Worm (Caenorhabditis elegans) whole organism, L1 larva: Measurements from ENCODE around the gene Y80D4G.2.
A peak's percentile ranks its signal among the peaks of the same experiment; 100 is the strongest.

Source experiments
- C04F5.9 ChIP-seq: sonication (generic microtip); optimal IDR thresholded peaks from 2 replicates; lab custom pipeline; 2016; ENCODE audit warnings: missing genetic modification characterization, missing compliant biosample characterization
- F16B12.6 ChIP-seq: fragments of 150-350 bp; optimal IDR thresholded peaks from 2 replicates; lab custom pipeline; 2014; ENCODE audit warnings: missing biosample characterization, missing genetic modification characterization
- aha-1 ChIP-seq: fragments of 150-350 bp; optimal IDR thresholded peaks from 2 replicates; lab custom pipeline; 2014; ENCODE audit warnings: missing biosample characterization, missing genetic modification characterization
- ama-1 ChIP-seq: fragments of 150-350 bp; optimal IDR thresholded peaks from 2 replicates; lab custom pipeline; 2014
- blmp-1 ChIP-seq: fragments of 150-350 bp; optimal IDR thresholded peaks from 2 replicates; lab custom pipeline; 2014; ENCODE audit warnings: missing biosample characterization, missing genetic modification characterization
- ces-1 ChIP-seq: fragments of 150-350 bp; optimal IDR thresholded peaks from 2 replicates; lab custom pipeline; 2014; ENCODE audit warnings: missing biosample characterization, missing genetic modification reagents, missing genetic modification characterization
- dsc-1 ChIP-seq: sonication (generic microtip); optimal IDR thresholded peaks from 2 replicates; lab custom pipeline; 2016; ENCODE audit warnings: mild to moderate bottlenecking, missing genetic modification characterization, missing compliant biosample characterization
- efl-1 ChIP-seq, 4 experiments: fragments of 150-350 bp; optimal IDR thresholded peaks in 3 of 4; peaks in 1 of 4; 1 replicate in 1 of 4; 2 replicates in 3 of 4; lab custom pipeline; 2014; ENCODE audit warnings: missing biosample characterization in 2 of 4, missing genetic modification characterization in 2 of 4, missing genetic modification reagents in 2 of 4
- elt-3 ChIP-seq, 6 experiments: fragments of 150-350 bp in 1 of 6; sonication (generic microtip); optimal IDR thresholded peaks; 2 replicates each; lab custom pipeline; 2017 to 2018; ENCODE audit warnings: missing biosample characterization in 6 of 6, missing genetic modification characterization in 6 of 6, inconsistent platforms in 1 of 6
- hlh-4 ChIP-seq: sonication (generic microtip); optimal IDR thresholded peaks from 2 replicates; lab custom pipeline; 2016; ENCODE audit warnings: mild to moderate bottlenecking, missing genetic modification characterization, missing compliant biosample characterization
- hpl-2 ChIP-seq: fragments of 150-350 bp; optimal IDR thresholded peaks from 2 replicates; lab custom pipeline; 2014; ENCODE audit warnings: missing biosample characterization, missing genetic modification reagents, missing genetic modification characterization
- irx-1 ChIP-seq: sonication (generic microtip); optimal IDR thresholded peaks from 2 replicates; lab custom pipeline; 2016; ENCODE audit warnings: missing genetic modification characterization, missing compliant biosample characterization
- isw-1 ChIP-seq: fragments of 200-800 bp; sonication (Bioruptor generic); IDR thresholded peaks from 2 replicates; pipeline ENCODE4 v1.3.6; 2022; ENCODE audit warnings: missing genetic modification characterization, missing compliant biosample characterization
- jun-1 ChIP-seq: fragments of 150-350 bp; optimal IDR thresholded peaks from 2 replicates; lab custom pipeline; 2014; ENCODE audit warnings: missing biosample characterization, missing genetic modification reagents, missing genetic modification characterization
- lin-13 ChIP-seq: fragments of 150-350 bp; optimal IDR thresholded peaks from 2 replicates; lab custom pipeline; 2014; ENCODE audit warnings: missing biosample characterization, missing genetic modification reagents, missing genetic modification characterization
- lin-35 ChIP-seq, 2 experiments: fragments of 150-350 bp; optimal IDR thresholded peaks; 2 replicates each; lab custom pipeline; 2014; ENCODE audit warnings: missing biosample characterization in 2 of 2, missing genetic modification characterization in 2 of 2, missing genetic modification reagents in 2 of 2
- lsy-2 ChIP-seq, 2 experiments: fragments of 150-350 bp; optimal IDR thresholded peaks; 2 replicates each; lab custom pipeline; 2014; ENCODE audit warnings: missing biosample characterization in 2 of 2, missing genetic modification characterization in 2 of 2
- mdl-1 ChIP-seq, 2 experiments: fragments of 150-350 bp; optimal IDR thresholded peaks; 2 replicates each; lab custom pipeline; 2014 to 2017; ENCODE audit warnings: missing biosample characterization in 2 of 2, missing genetic modification characterization in 2 of 2, inconsistent platforms in 1 of 2
- mef-2 ChIP-seq: fragments of 150-350 bp; optimal IDR thresholded peaks from 2 replicates; lab custom pipeline; 2014; ENCODE audit warnings: missing biosample characterization, missing genetic modification characterization
- nhr-11 ChIP-seq: fragments of 150-350 bp; optimal IDR thresholded peaks from 2 replicates; lab custom pipeline; 2014; ENCODE audit warnings: missing biosample characterization, missing genetic modification characterization
- nhr-19 ChIP-seq: fragments of 200-800 bp; sonication (Bioruptor generic); conservative IDR thresholded peaks from 2 replicates; pipeline ENCODE4 v1.3.6; 2022; ENCODE audit warnings: missing genetic modification characterization, missing compliant biosample characterization
- nhr-20 ChIP-seq: sonication (generic microtip); optimal IDR thresholded peaks from 2 replicates; lab custom pipeline; 2016; ENCODE audit warnings: mild to moderate bottlenecking, missing genetic modification characterization, missing compliant biosample characterization
- nhr-47 ChIP-seq: sonication (generic microtip); optimal IDR thresholded peaks from 2 replicates; lab custom pipeline; 2016; ENCODE audit warnings: mild to moderate bottlenecking, missing genetic modification characterization, moderate library complexity, missing compliant biosample characterization
- nhr-77 ChIP-seq: fragments of 150-350 bp; optimal IDR thresholded peaks from 2 replicates; lab custom pipeline; 2014; ENCODE audit warnings: missing biosample characterization, missing genetic modification characterization
- pqm-1 ChIP-seq: sonication (generic microtip); optimal IDR thresholded peaks from 3 replicates; lab custom pipeline; 2017; ENCODE audit warnings: missing biosample characterization, missing genetic modification characterization
- rnt-1 ChIP-seq: sonication (generic microtip); optimal IDR thresholded peaks from 2 replicates; lab custom pipeline; 2016; ENCODE audit warnings: mild to moderate bottlenecking, missing genetic modification characterization, moderate library complexity, missing compliant biosample characterization
- skn-1 ChIP-seq: fragments of 150-350 bp; optimal IDR thresholded peaks from 2 replicates; lab custom pipeline; 2014; ENCODE audit warnings: missing biosample characterization, missing genetic modification characterization
- snu-23 ChIP-seq: sonication (generic microtip); optimal IDR thresholded peaks from 2 replicates; lab custom pipeline; 2016; ENCODE audit warnings: missing genetic modification characterization, missing compliant biosample characterization
- unc-30 ChIP-seq: sonication (generic microtip); optimal IDR thresholded peaks from 2 replicates; lab custom pipeline; 2017; ENCODE audit warnings: missing biosample characterization, missing genetic modification characterization
- unc-62 ChIP-seq: fragments of 150-350 bp; optimal IDR thresholded peaks from 2 replicates; lab custom pipeline; 2014; ENCODE audit warnings: missing biosample characterization, missing genetic modification reagents, missing genetic modification characterization
- unc-86 ChIP-seq: sonication (generic microtip); optimal IDR thresholded peaks from 2 replicates; lab custom pipeline; 2016; ENCODE audit warnings: missing genetic modification characterization, missing compliant biosample characterization
- unc-98 ChIP-seq: fragments of 200-800 bp; sonication (Bioruptor generic); IDR thresholded peaks from 2 replicates; pipeline ENCODE4 v1.3.6; 2022; ENCODE audit warnings: missing genetic modification characterization, missing compliant biosample characterization
- ztf-11 ChIP-seq, 2 experiments: sonication (generic microtip); optimal IDR thresholded peaks; 2 replicates each; lab custom pipeline; 2016 to 2017; ENCODE audit warnings: missing genetic modification characterization in 2 of 2, missing biosample characterization in 1 of 2, missing compliant biosample characterization in 1 of 2

The Y80D4G.2 gene

DNA sequence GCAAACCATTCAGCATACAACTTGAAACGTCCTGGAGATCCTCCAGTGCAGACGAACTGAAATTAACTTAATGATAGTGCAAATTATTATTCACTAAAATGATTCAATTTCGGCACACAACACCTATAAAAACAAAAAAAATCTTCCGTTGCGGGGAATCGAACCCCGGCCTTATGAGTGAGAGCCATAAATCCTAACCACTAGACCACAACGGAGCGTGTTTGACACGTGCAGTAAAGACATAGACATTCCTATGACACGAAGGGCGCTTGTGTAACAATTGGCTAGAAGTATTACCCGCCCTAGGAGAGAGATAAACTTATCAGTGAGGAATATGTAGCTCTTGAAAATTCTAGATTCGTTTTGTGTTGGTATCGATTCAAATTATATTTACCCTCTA is 47.6 kb upstream of the Y80D4G.2 start (continued):
- TF ChIP-seq blmp-1 (tag; lab: Kevin White, UChicago) (peak; percentile 27), dsc-1 (tag; lab: Kevin White, UChicago) (no peak), ztf-11 (tag; optimal IDR thresholded peaks at IDR 0.05; lab: Kevin White, UChicago) (no peak), ama-1 (no peak), unc-98 (no peak), isw-1 (GFP tag; lab: Robert Waterston, UW) (no peak), hpl-2 (GFP tag; lab: Kevin White, UChicago) (no peak)

DNA sequence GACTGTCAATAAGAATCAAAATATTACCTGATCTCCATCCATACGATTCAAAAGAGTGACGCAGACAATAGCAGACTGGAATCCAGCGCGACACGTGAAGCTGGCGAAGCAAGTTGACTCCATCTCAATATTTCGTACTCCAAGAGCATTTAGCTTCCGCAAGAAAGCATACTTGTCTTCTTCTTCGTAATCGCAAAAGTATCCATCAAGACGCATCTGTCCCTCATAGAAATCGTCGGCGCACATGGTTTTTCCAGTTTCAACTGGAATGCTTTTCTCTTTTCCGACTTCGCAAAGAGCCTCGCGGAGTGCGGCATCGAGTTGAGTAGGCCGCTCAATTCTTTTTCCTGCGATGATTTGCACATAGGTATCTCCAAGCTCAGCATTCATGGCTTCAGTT is 47.0 kb upstream of the Y80D4G.2 start:
- TF ChIP-seq efl-1 (optimal IDR thresholded peaks at IDR 0.05; lab: Kevin White, UChicago) (no peak), efl-1 (GFP tag; optimal IDR thresholded peaks at IDR 0.05 in 1 of 2; lab: Kevin White, UChicago) (peak in 1 of 2 experiments; percentile 88), snu-23 (GFP tag; lab: Kevin White, UChicago) (no peak)

DNA sequence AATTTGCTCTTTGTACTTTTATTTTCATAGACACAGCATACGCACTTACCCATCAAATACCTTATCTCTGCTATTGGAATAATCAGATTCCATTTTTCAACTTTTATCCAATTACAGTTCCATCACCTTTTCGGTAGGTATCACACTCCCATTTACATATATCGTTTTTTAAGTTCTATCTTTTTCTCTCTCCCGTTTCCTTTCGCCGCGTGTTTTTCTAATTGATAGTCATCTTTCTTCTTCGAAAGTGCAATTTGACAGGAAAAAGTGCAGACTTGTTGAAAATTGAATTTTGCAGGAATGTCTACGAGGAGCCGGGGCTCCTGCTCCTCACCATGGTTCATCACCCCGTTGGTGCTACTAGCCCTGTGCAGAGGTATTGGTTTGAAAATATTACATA is 30.7 kb upstream of the Y80D4G.2 start, which contains the start of gene fbn-1:
TSS of gene fbn-1 (plus strand) at position 301 of the 400 bp plus-strand sequence.
- no peak for TF ChIP-seq aha-1
- TF ChIP-seq lsy-2 (tag; optimal IDR thresholded peaks at IDR 0.05; lab: Kevin White, UChicago), result no peak
- no peak for TF ChIP-seq hlh-4 (tag; lab: Kevin White, UChicago)
- no peak for TF ChIP-seq unc-30
- no peak for TF ChIP-seq jun-1 (tag; lab: Kevin White, UChicago)
- TF ChIP-seq lin-13 (GFP tag; lab: Kevin White, UChicago), result no peak
- no peak for TF ChIP-seq nhr-47 (tag; lab: Kevin White, UChicago)
- TF ChIP-seq, all 84 proteins: peak for 0

DNA sequence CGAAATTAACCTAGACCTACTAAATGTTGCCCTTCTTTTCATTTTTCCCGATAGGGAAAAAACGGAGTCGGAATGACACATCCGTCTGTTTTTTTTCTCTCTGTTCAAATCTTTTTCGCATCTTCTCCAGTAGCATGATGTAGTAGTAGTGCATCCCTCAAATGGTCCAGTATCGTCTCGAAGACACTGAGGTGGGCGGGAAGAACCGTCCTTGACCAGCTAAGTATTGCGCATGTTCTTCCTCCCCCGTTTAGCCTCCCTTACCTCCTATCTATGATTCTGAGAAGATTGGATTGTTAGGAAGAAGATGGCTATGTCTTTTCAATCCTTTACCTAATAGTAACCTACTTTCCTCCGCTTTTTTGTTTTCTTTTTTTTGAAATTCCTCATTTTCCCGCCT is 28.5 kb upstream of the Y80D4G.2 start:
- TF ChIP-seq isw-1 (GFP tag; lab: Robert Waterston, UW) (no peak), nhr-20 (tag; lab: Kevin White, UChicago) (no peak), C04F5.9 (no peak), F16B12.6 (tag; lab: Kevin White, UChicago) (no peak), lin-35 (GFP tag; optimal IDR thresholded peaks at IDR 0.05; lab: Kevin White, UChicago) (no peak), blmp-1 (tag; lab: Kevin White, UChicago) (peak; percentile 49), elt-3 (tag; optimal IDR thresholded peaks at IDR 0.05; lab: Kevin White, UChicago) (peak in 1 of 6 experiments; percentile 14)

DNA sequence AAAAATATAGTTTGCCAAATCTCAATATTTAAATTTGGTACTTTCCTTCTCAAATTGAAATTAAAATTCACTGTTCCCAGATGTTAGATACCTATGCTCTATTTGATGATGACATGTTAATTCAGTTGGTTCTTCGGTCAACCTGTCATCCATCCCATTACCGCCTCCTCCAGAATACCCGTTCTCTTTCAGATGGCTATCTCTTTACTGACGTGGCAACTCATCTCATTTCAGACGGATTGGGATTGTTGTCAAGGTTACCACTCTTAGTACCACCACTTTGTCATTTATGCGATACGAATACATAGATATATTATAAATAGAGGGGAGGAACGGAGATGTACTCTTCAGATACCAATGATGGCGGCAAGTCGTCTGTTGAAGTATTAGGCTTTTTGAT is 27.0 kb upstream of the Y80D4G.2 start:
- TF ChIP-seq dsc-1 (tag; lab: Kevin White, UChicago) (no peak), nhr-11 (no peak), unc-86 (no peak), irx-1 (tag; lab: Kevin White, UChicago) (no peak), nhr-19 (no peak), mdl-1 (tag; optimal IDR thresholded peaks at IDR 0.05; lab: Kevin White, UChicago) (no peak), skn-1 (tag; lab: Kevin White, UChicago) (no peak)
- TF ChIP-seq, all 84 proteins: peak for 0

DNA sequence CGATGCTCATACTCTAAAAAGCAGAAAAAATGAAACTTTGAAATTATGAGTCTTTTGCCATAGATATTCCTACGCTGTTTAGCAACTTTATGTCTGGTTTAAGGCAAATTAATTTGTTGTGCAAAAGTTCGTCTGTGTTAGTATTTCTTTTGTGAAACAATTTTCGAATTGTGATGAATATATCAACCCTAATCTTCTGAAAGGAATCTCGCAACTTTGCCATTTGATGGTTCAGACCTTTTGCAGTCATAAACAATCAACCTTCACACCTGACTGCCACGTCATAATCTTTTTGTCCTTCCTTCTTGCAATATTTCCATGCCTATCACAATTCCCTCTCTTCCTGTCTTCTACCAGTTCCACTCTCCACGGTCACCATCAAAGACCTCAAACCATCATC is 25.5 kb upstream of the Y80D4G.2 start:
- TF ChIP-seq ces-1 (GFP tag; lab: Kevin White, UChicago), result no peak
- TF ChIP-seq efl-1 (optimal IDR thresholded peaks at IDR 0.05; lab: Kevin White, UChicago), result no peak
- no peak for TF ChIP-seq efl-1 (GFP tag; optimal IDR thresholded peaks at IDR 0.05 in 1 of 2; lab: Kevin White, UChicago)
- TF ChIP-seq mdl-1 (tag; optimal IDR thresholded peaks at IDR 0.05; lab: Kevin White, UChicago), result no peak
- TF ChIP-seq unc-62 (GFP tag; lab: Kevin White, UChicago), result no peak
- no peak for TF ChIP-seq mef-2
- TF ChIP-seq aha-1, result no peak

DNA sequence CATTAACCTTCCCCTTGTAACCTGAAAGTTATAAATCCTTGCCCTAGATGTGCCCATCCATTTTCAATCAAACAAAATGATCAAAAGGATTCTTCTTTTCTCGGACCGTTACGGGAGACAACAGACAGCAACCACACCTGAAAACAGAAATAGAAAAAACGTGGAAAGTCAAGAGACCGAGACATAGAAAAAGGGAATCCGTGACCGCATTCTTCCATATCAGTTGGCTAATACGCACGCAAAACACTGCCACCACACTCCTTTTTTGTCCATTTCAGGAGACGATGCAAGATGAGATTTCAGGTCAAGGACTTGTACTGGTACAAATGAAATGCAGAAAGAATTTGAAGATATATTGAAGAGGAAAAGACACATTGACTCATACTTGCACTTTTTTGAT is 23.9 kb upstream of the Y80D4G.2 start:
- TF ChIP-seq elt-3 (tag; optimal IDR thresholded peaks at IDR 0.05; lab: Kevin White, UChicago), result peak in 1 of 6 experiments; percentile 39
- no peak for TF ChIP-seq nhr-77 (tag; lab: Kevin White, UChicago)
- peak; percentile 7 for TF ChIP-seq rnt-1
- TF ChIP-seq pqm-1 (tag; lab: Kevin White, UChicago), result no peak
- TF ChIP-seq blmp-1 (tag; lab: Kevin White, UChicago), result peak; percentile 86
- no peak for TF ChIP-seq unc-30
